Worm (Caenorhabditis elegans): ENCODE data around the gene F11D5.5.

DNA sequence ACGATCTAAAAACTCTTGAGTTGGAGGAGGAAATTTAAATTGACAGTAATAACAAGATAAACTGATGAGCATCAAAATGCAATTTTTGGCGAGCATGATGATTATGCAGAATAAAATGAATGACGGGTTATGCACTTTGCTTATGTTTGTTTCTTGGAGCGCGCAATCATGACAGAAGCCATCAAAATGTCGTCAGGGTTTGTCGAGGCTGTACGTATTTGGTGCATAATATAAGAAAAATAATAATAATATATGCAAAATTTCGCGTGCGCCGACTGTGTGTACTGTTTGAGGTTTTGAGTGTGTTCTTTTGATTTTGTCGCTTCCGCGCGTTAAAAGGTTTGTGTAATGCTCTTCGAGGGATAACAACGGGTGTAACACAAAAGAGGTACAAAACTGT is 48.4 kb downstream of the F11D5.5 start, which contains the start of gene nspg-4:
- TF ChIP-seq ama-1 (optimal IDR thresholded peaks at IDR 0.05) (no peak), ama-1 (GFP tag; optimal IDR thresholded peaks at IDR 0.05) (no peak), F37B4.10 (GFP tag; IDR thresholded peaks at IDR 0.05) (no peak), unc-62 (GFP tag; optimal IDR thresholded peaks at IDR 0.05) (no peak)

Data from whole organism, young adult.